Fruit fly (Drosophila melanogaster) whole organism: ENCODE data around the gene Yp1.

Source experiments
- CG8478 ChIP-seq: fragments of >200 bp; optimal IDR thresholded peaks from 2 replicates; lab custom pipeline; 2018; ENCODE audit warnings: inconsistent platforms
- Dll ChIP-seq: fragments of >200 bp; optimal IDR thresholded peaks from 2 replicates; lab custom pipeline; 2017
- EcR ChIP-seq, 2 experiments: fragments of >200 bp; optimal IDR thresholded peaks; 2 replicates each; lab custom pipeline; 2017; ENCODE audit warnings: missing biosample characterization in 2 of 2, missing genetic modification characterization in 2 of 2, missing genetic modification reagents in 2 of 2
- pan ChIP-seq: fragments of >200 bp; optimal IDR thresholded peaks from 2 replicates; lab custom pipeline; 2017
- psq ChIP-seq: fragments of >200 bp; optimal IDR thresholded peaks from 2 replicates; lab custom pipeline; 2017
- usp ChIP-seq: fragments of >200 bp; optimal IDR thresholded peaks from 2 replicates; lab custom pipeline; 2017; ENCODE audit warnings: missing biosample characterization, missing genetic modification characterization, mixed read lengths

Yp1 gene

dm6 chrX:10089188-10089587 lies 35.6 kb downstream of the Yp1 start:
- no peak for TF ChIP-seq CG8478 (lab: Kevin White, UChicago)

- TF ChIP-seq EcR (GFP tag; optimal IDR thresholded peaks at IDR 0.05; lab: Kevin White, UChicago) (no peak), usp (GFP tag; lab: Kevin White, UChicago) (no peak), Dll (lab: Kevin White, UChicago) (no peak), pan (no peak), psq (lab: Kevin White, UChicago) (no peak), CG8478 (lab: Kevin White, UChicago) (no peak)
These were observed 39.2 kb downstream of the Yp1 start for dm6 chrX:10092796-10093195.

dm6 chrX:10103569-10104083 lies 50.0 kb downstream of the Yp1 start:
- no peak for TF ChIP-seq usp (GFP tag; lab: Kevin White, UChicago)
- TF ChIP-seq Dll (lab: Kevin White, UChicago) = no peak
- no peak for TF ChIP-seq EcR (GFP tag; optimal IDR thresholded peaks at IDR 0.05; lab: Kevin White, UChicago)
- no peak for TF ChIP-seq psq (lab: Kevin White, UChicago)
- no peak for TF ChIP-seq CG8478 (lab: Kevin White, UChicago)
- no peak for TF ChIP-seq pan

- no peak for TF ChIP-seq pan
- TF ChIP-seq usp (GFP tag; lab: Kevin White, UChicago) = no peak
- no peak for TF ChIP-seq psq (lab: Kevin White, UChicago)
- no peak for TF ChIP-seq CG8478 (lab: Kevin White, UChicago)
- no peak for TF ChIP-seq EcR (GFP tag; optimal IDR thresholded peaks at IDR 0.05; lab: Kevin White, UChicago)
- no peak for TF ChIP-seq Dll (lab: Kevin White, UChicago)
These were observed 50.9 kb downstream of the Yp1 start for dm6 chrX:10104477-10104876.
